Fruit fly (Drosophila melanogaster) whole organism, wandering third instar larva: ENCODE measurements around the gene Pkc98E.
A peak's percentile ranks its signal among the peaks of the same experiment; 100 is the strongest.

Source experiments
- Abd-B ChIP-seq: fragments of >200 bp; optimal IDR thresholded peaks from 2 replicates; lab custom pipeline; 2017; ENCODE audit warnings: missing biosample characterization, missing genetic modification characterization
- CG32264 ChIP-seq: fragments of 200-800 bp; sonication (Bioruptor generic); optimal IDR thresholded peaks from 2 replicates; lab custom pipeline; 2016; ENCODE audit warnings: missing biosample characterization, missing genetic modification characterization
- CG9705 ChIP-seq: fragments of 200-800 bp; sonication (Bioruptor generic); optimal IDR thresholded peaks from 2 replicates; lab custom pipeline; 2018; ENCODE audit warnings: missing biosample characterization, mild to moderate bottlenecking, missing genetic modification characterization
- CrebA ChIP-seq: fragments of 200-800 bp; sonication (Bioruptor generic); optimal IDR thresholded peaks from 2 replicates; lab custom pipeline; 2016; ENCODE audit warnings: missing biosample characterization, mild to moderate bottlenecking, missing genetic modification characterization, borderline replicate concordance
- Dfd ChIP-seq: fragments of >200 bp; optimal IDR thresholded peaks from 2 replicates; lab custom pipeline; 2017; ENCODE audit warnings: missing biosample characterization, missing genetic modification characterization
- Dif ChIP-seq: fragments of 200-275, 200-300 bp; sonication (Bioruptor generic); optimal IDR thresholded peaks from 2 replicates; lab custom pipeline; 2018; ENCODE audit warnings: missing biosample characterization, missing genetic modification characterization; ENCODE audit not compliant: partially characterized antibody
- GATAd ChIP-seq: sonication (Bioruptor generic); optimal IDR thresholded peaks from 2 replicates; lab custom pipeline; 2016; ENCODE audit warnings: missing biosample characterization, missing genetic modification characterization
- HLH106 ChIP-seq: fragments of 200-800 bp; optimal IDR thresholded peaks from 3 replicates; lab custom pipeline; 2019; ENCODE audit warnings: missing biosample characterization, mild to moderate bottlenecking, missing genetic modification characterization, moderate library complexity
- Hnf4 ChIP-seq: fragments of 200-800 bp; sonication (Bioruptor generic); optimal IDR thresholded peaks from 2 replicates; lab custom pipeline; 2016; ENCODE audit warnings: missing biosample characterization, mild to moderate bottlenecking, missing genetic modification characterization
- Hr78 ChIP-seq: fragments of >200 bp; optimal IDR thresholded peaks from 2 replicates; lab custom pipeline; 2017; ENCODE audit warnings: missing biosample characterization, missing genetic modification characterization
- Hr83 ChIP-seq: fragments of 200-300 bp; sonication (Bioruptor generic); optimal IDR thresholded peaks from 2 replicates; lab custom pipeline; 2016; ENCODE audit warnings: missing biosample characterization, mild to moderate bottlenecking, missing genetic modification characterization, moderate library complexity; ENCODE audit not compliant: poor library complexity, severe bottlenecking
- Jra ChIP-seq: sonication (Bioruptor generic); optimal IDR thresholded peaks from 2 replicates; lab custom pipeline; 2016; ENCODE audit warnings: missing biosample characterization, missing genetic modification characterization
- Mio ChIP-seq: sonication (Bioruptor generic); optimal IDR thresholded peaks from 2 replicates; lab custom pipeline; 2016; ENCODE audit warnings: missing biosample characterization, missing genetic modification characterization
- Myc ChIP-seq: fragments of >200 bp; optimal IDR thresholded peaks from 2 replicates; lab custom pipeline; 2017
- N ChIP-seq: fragments of >200 bp; optimal IDR thresholded peaks from 2 replicates; lab custom pipeline; 2018; ENCODE audit warnings: missing biosample characterization, missing external identifiers, missing genetic modification characterization
- OdsH ChIP-seq: fragments of 200-800 bp; sonication (Bioruptor generic); optimal IDR thresholded peaks from 2 replicates; lab custom pipeline; 2016; ENCODE audit warnings: missing biosample characterization, mild to moderate bottlenecking, missing genetic modification characterization
- Rel ChIP-seq, 2 experiments: fragments of 200-800 bp; sonication (Bioruptor generic) in 1 of 2; optimal IDR thresholded peaks; 2 replicates in 1 of 2; 3 replicates in 1 of 2; lab custom pipeline; 2016 to 2019; ENCODE audit warnings: mild to moderate bottlenecking in 2 of 2, missing biosample characterization in 2 of 2, missing genetic modification characterization in 2 of 2, moderate library complexity in 1 of 2
- Sp1 ChIP-seq: fragments of 200-800 bp; sonication (Bioruptor generic); optimal IDR thresholded peaks from 3 replicates; lab custom pipeline; 2019; ENCODE audit warnings: missing biosample characterization, mild to moderate bottlenecking, missing genetic modification characterization, moderate library complexity
- Vsx2 ChIP-seq: fragments of 200-300, 225-300 bp; sonication (Bioruptor generic); optimal IDR thresholded peaks from 2 replicates; lab custom pipeline; 2018; ENCODE audit warnings: missing biosample characterization, missing genetic modification characterization; ENCODE audit not compliant: partially characterized antibody
- br ChIP-seq: fragments of 200-800 bp; sonication (Bioruptor generic); optimal IDR thresholded peaks from 2 replicates; lab custom pipeline; 2016; ENCODE audit warnings: missing biosample characterization, missing genetic modification characterization
- brk ChIP-seq: fragments of 200-800 bp; sonication (Bioruptor generic); optimal IDR thresholded peaks from 2 replicates; lab custom pipeline; 2016; ENCODE audit warnings: missing biosample characterization, mild to moderate bottlenecking, missing genetic modification characterization
- dl ChIP-seq, 2 experiments: fragments of 175-275, 200-275 bp in 1 of 2; fragments of 200-275 bp in 1 of 2; sonication (Bioruptor generic); optimal IDR thresholded peaks; lab custom pipeline; 2018; ENCODE audit warnings: mild to moderate bottlenecking in 2 of 2, missing biosample characterization in 2 of 2, missing genetic modification characterization in 2 of 2, moderate library complexity in 2 of 2; ENCODE audit not compliant: partially characterized antibody in 2 of 2, insufficient read depth in 1 of 2
- dmrt93B ChIP-seq: fragments of 200-800 bp; sonication (Bioruptor generic); optimal IDR thresholded peaks from 2 replicates; lab custom pipeline; 2018; ENCODE audit warnings: missing biosample characterization, mild to moderate bottlenecking, missing genetic modification characterization
- dsf ChIP-seq: sonication (Bioruptor generic); optimal IDR thresholded peaks from 2 replicates; lab custom pipeline; 2016; ENCODE audit warnings: missing biosample characterization, missing genetic modification characterization, borderline replicate concordance
- ey ChIP-seq: fragments of 200-800 bp; sonication (Bioruptor generic); optimal IDR thresholded peaks from 2 replicates; lab custom pipeline; 2016; ENCODE audit warnings: missing biosample characterization, missing genetic modification characterization
- foxo ChIP-seq, 2 experiments: fragments of 200-800 bp; sonication (Bioruptor generic); optimal IDR thresholded peaks; 2 replicates in 1 of 2; 3 replicates in 1 of 2; lab custom pipeline; 2016 to 2017; ENCODE audit warnings: missing biosample characterization in 2 of 2, missing genetic modification characterization in 2 of 2
- fru ChIP-seq: fragments of 200-800 bp; sonication (Bioruptor generic); optimal IDR thresholded peaks from 3 replicates; lab custom pipeline; 2016; ENCODE audit warnings: missing biosample characterization, mild to moderate bottlenecking, missing genetic modification characterization
- h ChIP-seq: fragments of 200-800 bp; sonication (Bioruptor generic); optimal IDR thresholded peaks from 3 replicates; lab custom pipeline; 2016; ENCODE audit warnings: missing biosample characterization, mild to moderate bottlenecking, missing genetic modification characterization
- jim ChIP-seq: fragments of 175-275, 200-325 bp; sonication (Bioruptor generic); optimal IDR thresholded peaks from 2 replicates; lab custom pipeline; 2016; ENCODE audit warnings: missing biosample characterization, mild to moderate bottlenecking, missing genetic modification characterization
- lola ChIP-seq: fragments of >200 bp; optimal IDR thresholded peaks from 2 replicates; lab custom pipeline; 2017; ENCODE audit warnings: missing biosample characterization, missing genetic modification characterization
- pan ChIP-seq: fragments of >200 bp; optimal IDR thresholded peaks from 2 replicates; lab custom pipeline; 2017
- psq ChIP-seq: fragments of 200-800 bp; sonication (Bioruptor generic); optimal IDR thresholded peaks from 3 replicates; lab custom pipeline; 2017; ENCODE audit warnings: missing biosample characterization, mild to moderate bottlenecking, missing genetic modification characterization, moderate library complexity
- rgr ChIP-seq: fragments of 200-800 bp; sonication (Bioruptor generic); optimal IDR thresholded peaks from 3 replicates; lab custom pipeline; 2016; ENCODE audit warnings: missing biosample characterization, mild to moderate bottlenecking, missing genetic modification characterization
- sage ChIP-seq: fragments of 200-800 bp; sonication (Bioruptor generic); optimal IDR thresholded peaks from 2 replicates; lab custom pipeline; 2016; ENCODE audit warnings: missing biosample characterization, mild to moderate bottlenecking, missing genetic modification characterization
- sv ChIP-seq: fragments of 200-800 bp; sonication (Bioruptor generic); optimal IDR thresholded peaks from 3 replicates; lab custom pipeline; 2016; ENCODE audit warnings: missing biosample characterization, missing genetic modification characterization
- tai ChIP-seq: sonication (Bioruptor generic); optimal IDR thresholded peaks from 2 replicates; lab custom pipeline; 2016; ENCODE audit warnings: missing biosample characterization, missing genetic modification characterization
- usp ChIP-seq: fragments of >200 bp; optimal IDR thresholded peaks from 2 replicates; lab custom pipeline; 2017; ENCODE audit warnings: missing biosample characterization, missing genetic modification characterization
- woc ChIP-seq: sonication (Bioruptor generic); optimal IDR thresholded peaks from 2 replicates; lab custom pipeline; 2016; ENCODE audit warnings: missing biosample characterization, mild to moderate bottlenecking, missing genetic modification characterization

Pkc98E gene

DNA sequence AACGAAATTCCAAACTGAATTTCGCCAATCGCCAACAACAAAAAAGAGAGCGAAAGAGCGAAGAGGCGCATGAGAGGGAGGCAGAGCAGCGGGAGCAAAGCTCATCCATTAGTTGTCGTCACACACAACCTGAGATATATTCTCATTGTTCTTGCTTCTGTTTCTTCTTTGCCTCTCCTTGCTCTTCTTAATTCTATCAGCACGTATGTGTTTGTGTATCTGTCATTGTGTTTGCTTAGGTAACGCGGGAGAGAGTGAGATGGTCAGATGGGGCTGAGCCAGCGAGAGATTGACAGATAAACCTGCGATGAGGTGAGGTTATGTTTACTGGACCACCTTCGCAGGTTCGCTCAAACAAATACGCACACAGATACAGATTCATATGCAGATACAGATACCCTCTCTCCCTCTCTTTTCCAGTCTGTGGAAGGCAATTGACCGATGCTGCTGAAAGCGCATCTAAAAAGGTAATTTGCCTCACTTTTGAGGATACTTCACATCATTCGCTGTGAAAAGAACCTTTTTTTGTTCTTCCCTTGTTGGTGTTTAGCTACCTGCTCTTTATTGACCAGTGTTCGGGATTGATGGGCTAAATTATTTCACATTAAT, 35.1 kb downstream of the Pkc98E start:
- TF ChIP-seq Myc (no peak), pan (lab: Kevin White, UChicago) (no peak), h (GFP tag; lab: Kevin White, UChicago) (peak; percentile 36), CG9705 (GFP tag; lab: Kevin White, UChicago) (no peak), Vsx2 (peak; percentile 68), OdsH (GFP tag; lab: Kevin White, UChicago) (peak; percentile 9), Rel (GFP tag; optimal IDR thresholded peaks at IDR 0.05; lab: Kevin White, UChicago) (no peak), Rel (tag; optimal IDR thresholded peaks at IDR 0.05; lab: Kevin White, UChicago) (peak; percentile 40), sage (GFP tag; lab: Kevin White, UChicago) (no peak), psq (GFP tag; lab: Kevin White, UChicago) (peak; percentile 83), CrebA (no peak), Hnf4 (GFP tag; lab: Kevin White, UChicago) (peak; percentile 65), foxo (GFP tag; optimal IDR thresholded peaks at IDR 0.05; lab: Kevin White, UChicago) (no peak), sv (no peak), dmrt93B (no peak), fru (peak; percentile 56), Dfd (no peak), woc (GFP tag; lab: Kevin White, UChicago) (no peak), brk (GFP tag; lab: Kevin White, UChicago) (peak; percentile 20), Mio (GFP tag; lab: Kevin White, UChicago) (no peak), HLH106 (tag; lab: Kevin White, UChicago) (peak; percentile 8), dl (GFP tag; optimal IDR thresholded peaks at IDR 0.05; lab: Kevin White, UChicago; ENCODE audit: insufficient read depth in 1 of 2, partially characterized antibody in 2 of 2) (peak; percentile 33 to 68), Hr78 (GFP tag; lab: Kevin White, UChicago) (no peak), Sp1 (GFP tag; lab: Kevin White, UChicago) (peak; percentile 44), rgr (GFP tag; lab: Kevin White, UChicago) (peak; percentile 23), ey (GFP tag; lab: Kevin White, UChicago) (no peak), GATAd (GFP tag; lab: Kevin White, UChicago) (no peak), Abd-B (no peak), Dif (GFP tag; lab: Kevin White, UChicago) (peak; percentile 88), Jra (GFP tag; lab: Kevin White, UChicago) (peak; percentile 18), jim (GFP tag; lab: Kevin White, UChicago) (no peak), dsf (GFP tag; lab: Kevin White, UChicago) (no peak), lola (GFP tag; lab: Kevin White, UChicago) (no peak), usp (GFP tag; lab: Kevin White, UChicago) (no peak), N (GFP tag; lab: Kevin White, UChicago) (no peak), br (GFP tag; lab: Kevin White, UChicago) (peak; percentile 43), CG32264 (GFP tag; lab: Kevin White, UChicago) (no peak), Hr83 (GFP tag; lab: Kevin White, UChicago) (peak; percentile 26), tai (GFP tag; lab: Kevin White, UChicago) (no peak)

DNA sequence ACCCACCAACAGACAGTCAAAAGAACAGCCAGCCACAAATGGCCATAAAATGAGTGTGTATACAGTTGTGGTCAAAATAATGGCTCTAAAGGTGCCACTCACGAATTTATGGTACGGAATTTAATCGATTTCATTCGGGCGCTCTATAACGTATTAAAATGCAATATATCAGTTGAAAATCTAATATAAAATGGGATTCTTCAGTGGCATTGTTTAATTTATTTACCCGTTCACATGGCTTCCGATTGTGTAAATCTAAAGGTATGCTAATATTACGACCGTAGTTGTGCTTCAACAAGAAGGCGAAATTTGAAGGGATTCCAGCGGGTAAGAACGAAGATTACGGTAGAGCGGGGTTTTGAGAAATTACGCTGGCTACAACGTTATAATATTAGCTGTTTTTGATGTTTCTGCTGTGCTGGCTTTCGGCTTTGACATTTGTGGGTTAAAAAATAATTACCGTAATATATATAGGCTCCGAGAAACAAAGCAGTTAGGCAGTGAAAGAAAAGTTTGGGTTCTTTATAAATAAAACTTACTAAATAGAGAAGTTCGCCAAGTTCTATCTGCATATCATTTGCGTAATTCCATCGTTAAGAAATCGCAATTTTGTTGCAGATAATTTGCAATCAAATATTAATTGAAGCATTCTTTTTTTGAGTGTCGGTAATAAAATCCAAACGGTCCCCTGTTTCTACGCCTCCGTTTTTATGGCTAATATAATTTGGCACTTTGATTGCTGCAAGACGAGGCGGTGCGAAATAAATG, 36.9 kb downstream of the Pkc98E start:
- peak; percentile 51 for TF ChIP-seq psq (GFP tag; lab: Kevin White, UChicago)
- TF ChIP-seq ey (GFP tag; lab: Kevin White, UChicago): peak; percentile 81
- TF ChIP-seq CrebA: no peak
- peak; percentile 76 for TF ChIP-seq Sp1 (GFP tag; lab: Kevin White, UChicago)
- peak; percentile 68 for TF ChIP-seq tai (GFP tag; lab: Kevin White, UChicago)
- TF ChIP-seq HLH106 (tag; lab: Kevin White, UChicago): peak; percentile 74
- TF ChIP-seq Mio (GFP tag; lab: Kevin White, UChicago): peak; percentile 42
- TF ChIP-seq brk (GFP tag; lab: Kevin White, UChicago): peak; percentile 22
- TF ChIP-seq woc (GFP tag; lab: Kevin White, UChicago): peak; percentile 75
- peak; percentile 39 for TF ChIP-seq Hr83 (GFP tag; lab: Kevin White, UChicago)
- TF ChIP-seq Jra (GFP tag; lab: Kevin White, UChicago): peak; percentile 59
- TF ChIP-seq lola (GFP tag; lab: Kevin White, UChicago): no peak
- TF ChIP-seq dl (GFP tag; optimal IDR thresholded peaks at IDR 0.05; lab: Kevin White, UChicago; ENCODE audit: insufficient read depth in 1 of 2, partially characterized antibody in 2 of 2): no peak
- TF ChIP-seq CG32264 (GFP tag; lab: Kevin White, UChicago): peak; percentile 52
- no peak for TF ChIP-seq sv
- no peak for TF ChIP-seq Dif (GFP tag; lab: Kevin White, UChicago)
- TF ChIP-seq N (GFP tag; lab: Kevin White, UChicago): no peak
- TF ChIP-seq foxo (GFP tag; optimal IDR thresholded peaks at IDR 0.05; lab: Kevin White, UChicago): peak in 1 of 2 experiments; percentile 68
- peak; percentile 37 for TF ChIP-seq dmrt93B
- no peak for TF ChIP-seq Dfd
- TF ChIP-seq Abd-B: no peak
- no peak for TF ChIP-seq pan (lab: Kevin White, UChicago)
- TF ChIP-seq usp (GFP tag; lab: Kevin White, UChicago): no peak
- no peak for TF ChIP-seq CG9705 (GFP tag; lab: Kevin White, UChicago)
- peak; percentile 68 for TF ChIP-seq br (GFP tag; lab: Kevin White, UChicago)
- TF ChIP-seq OdsH (GFP tag; lab: Kevin White, UChicago): peak; percentile 67
- no peak for TF ChIP-seq Myc
- TF ChIP-seq h (GFP tag; lab: Kevin White, UChicago): peak; percentile 79
- TF ChIP-seq fru: peak; percentile 59
- TF ChIP-seq sage (GFP tag; lab: Kevin White, UChicago): no peak
- TF ChIP-seq dsf (GFP tag; lab: Kevin White, UChicago): no peak
- TF ChIP-seq Vsx2: no peak
- TF ChIP-seq Rel (GFP tag; optimal IDR thresholded peaks at IDR 0.05; lab: Kevin White, UChicago): no peak
- TF ChIP-seq Rel (tag; optimal IDR thresholded peaks at IDR 0.05; lab: Kevin White, UChicago): peak; percentile 30
- TF ChIP-seq Hr78 (GFP tag; lab: Kevin White, UChicago): no peak
- peak; percentile 74 for TF ChIP-seq Hnf4 (GFP tag; lab: Kevin White, UChicago)
- peak; percentile 48 for TF ChIP-seq GATAd (GFP tag; lab: Kevin White, UChicago)
- peak; percentile 80 for TF ChIP-seq rgr (GFP tag; lab: Kevin White, UChicago)
